Worm (Caenorhabditis elegans) whole organism, L4 larva: ENCODE data around the gene K03B8.6.
A peak's percentile ranks its signal among the peaks of the same experiment; 100 is the strongest.

Source experiments
- D1046.2 ChIP-seq: fragments of 200-800 bp; sonication (Bioruptor generic); IDR thresholded peaks from 2 replicates; pipeline ENCODE4 v1.3.6; 2022; ENCODE audit warnings: missing genetic modification characterization, missing compliant biosample characterization
- F37D6.2 ChIP-seq: sonication (generic microtip); optimal IDR thresholded peaks from 2 replicates; lab custom pipeline; 2016; ENCODE audit warnings: mild to moderate bottlenecking, missing genetic modification characterization, missing compliant biosample characterization
- F44E2.7 ChIP-seq: fragments of 200-800 bp; sonication (Bioruptor generic); IDR thresholded peaks from 2 replicates; pipeline ENCODE4 v2.1.2; 2022; ENCODE audit warnings: missing genetic modification characterization, missing compliant biosample characterization
- aha-1 ChIP-seq: fragments of 150-350 bp; peaks from one replicate; lab custom pipeline; 2014; ENCODE audit warnings: missing biosample characterization, missing genetic modification characterization
- ama-1 ChIP-seq: fragments of 150-350 bp; optimal IDR thresholded peaks from 2 replicates; lab custom pipeline; 2014; ENCODE audit warnings: inconsistent platforms, mixed read lengths
- arid-1 ChIP-seq: fragments of 200-800 bp; sonication (Bioruptor generic); conservative IDR thresholded peaks from 2 replicates; pipeline ENCODE4 v1.3.6; 2022; ENCODE audit warnings: missing genetic modification reagents, missing genetic modification characterization, missing compliant biosample characterization
- ceh-44 ChIP-seq: fragments of 200-800 bp; sonication (Bioruptor generic); IDR thresholded peaks from 2 replicates; pipeline ENCODE4 v1.3.6; 2022; ENCODE audit warnings: missing genetic modification reagents, missing genetic modification characterization, missing compliant biosample characterization
- ceh-62 ChIP-seq: sonication (generic microtip); optimal IDR thresholded peaks from 2 replicates; lab custom pipeline; 2017; ENCODE audit warnings: missing biosample characterization, missing genetic modification characterization
- cey-2 ChIP-seq: sonication (generic microtip); optimal IDR thresholded peaks from 3 replicates; lab custom pipeline; 2017; ENCODE audit warnings: missing genetic modification characterization, mild to moderate bottlenecking, missing compliant biosample characterization, antibody characterized with exemption, borderline replicate concordance; ENCODE audit not compliant: insufficient read depth
- daf-16 ChIP-seq, 3 experiments: sonication (generic microtip); optimal IDR thresholded peaks; 2 replicates each; lab custom pipeline; 2016 to 2017; ENCODE audit warnings: missing genetic modification characterization in 3 of 3, missing genetic modification reagents in 3 of 3, mild to moderate bottlenecking in 2 of 3, missing compliant biosample characterization in 2 of 3, missing biosample characterization in 1 of 3, moderate library complexity in 1 of 3
- dmd-9 ChIP-seq: fragments of 200-800 bp; sonication (Bioruptor generic); IDR thresholded peaks from 2 replicates; pipeline ENCODE4 v1.3.6; 2022; ENCODE audit warnings: missing genetic modification reagents, missing genetic modification characterization, missing compliant biosample characterization
- duxl-1 ChIP-seq: sonication (generic microtip); optimal IDR thresholded peaks from 2 replicates; lab custom pipeline; 2016; ENCODE audit warnings: mild to moderate bottlenecking, missing genetic modification characterization, moderate library complexity, missing compliant biosample characterization; ENCODE audit not compliant: poor library complexity
- dve-1 ChIP-seq: sonication (generic microtip); optimal IDR thresholded peaks from 2 replicates; lab custom pipeline; 2017; ENCODE audit warnings: antibody characterized with exemption, mild to moderate bottlenecking, missing genetic modification characterization, missing compliant biosample characterization; ENCODE audit not compliant: insufficient read depth
- hlh-11 ChIP-seq: fragments of 200-800 bp; sonication (Bioruptor generic); optimal IDR thresholded peaks from 2 replicates; lab custom pipeline; 2018; ENCODE audit warnings: mild to moderate bottlenecking, missing genetic modification characterization, missing compliant biosample characterization
- hmg-1.1 ChIP-seq: fragments of 200-800 bp; sonication (Bioruptor generic); IDR thresholded peaks from 2 replicates; pipeline ENCODE4 v1.3.6; 2022; ENCODE audit warnings: missing genetic modification reagents, missing genetic modification characterization, missing compliant biosample characterization
- lin-39 ChIP-seq: fragments of 150-350 bp; optimal IDR thresholded peaks from 2 replicates; lab custom pipeline; 2014; ENCODE audit warnings: missing biosample characterization, missing genetic modification reagents, missing genetic modification characterization
- lsy-2 ChIP-seq, 2 experiments: fragments of 150-350 bp in 1 of 2; sonication (generic microtip) in 1 of 2; optimal IDR thresholded peaks; 2 replicates each; lab custom pipeline; 2014 to 2017; ENCODE audit warnings: missing biosample characterization in 2 of 2, missing genetic modification characterization in 2 of 2
- mdt-29 ChIP-seq: fragments of 200-800 bp; sonication (Bioruptor generic); IDR thresholded peaks from 2 replicates; pipeline ENCODE4 v1.3.6; 2022; ENCODE audit warnings: missing genetic modification reagents, missing genetic modification characterization, missing compliant biosample characterization
- mep-1 ChIP-seq: fragments of 150-350 bp; sonication (generic microtip); optimal IDR thresholded peaks from 3 replicates; lab custom pipeline; 2014; ENCODE audit warnings: missing biosample characterization, missing genetic modification characterization
- mes-2 ChIP-seq: sonication (generic microtip); optimal IDR thresholded peaks from 2 replicates; lab custom pipeline; 2016; ENCODE audit warnings: missing genotype, mild to moderate bottlenecking, missing genetic modification characterization, missing compliant biosample characterization; ENCODE audit not compliant: poor library complexity, severe bottlenecking
- mxl-3 ChIP-seq: fragments of 200-800 bp; sonication (Bioruptor generic); optimal IDR thresholded peaks from 2 replicates; lab custom pipeline; 2018; ENCODE audit warnings: mild to moderate bottlenecking, missing genetic modification characterization, missing compliant biosample characterization
- nhr-10 ChIP-seq: fragments of 150-350 bp; optimal IDR thresholded peaks from 2 replicates; lab custom pipeline; 2014; ENCODE audit warnings: missing biosample characterization, missing genetic modification characterization
- nhr-11 ChIP-seq: fragments of 150-350 bp; optimal IDR thresholded peaks from 2 replicates; lab custom pipeline; 2014; ENCODE audit warnings: missing biosample characterization, missing genetic modification characterization
- nhr-28 ChIP-seq: fragments of 150-350 bp; optimal IDR thresholded peaks from 2 replicates; lab custom pipeline; 2014; ENCODE audit warnings: missing biosample characterization, missing genetic modification characterization
- nhr-48 ChIP-seq: sonication (generic microtip); optimal IDR thresholded peaks from 2 replicates; lab custom pipeline; 2016; ENCODE audit warnings: mild to moderate bottlenecking, missing genetic modification characterization, missing compliant biosample characterization
- php-3 ChIP-seq: fragments of 200-800 bp; sonication (Bioruptor generic); IDR thresholded peaks from 2 replicates; pipeline ENCODE4 v1.3.6; 2022; ENCODE audit warnings: missing genetic modification reagents, missing genetic modification characterization, missing compliant biosample characterization
- pqm-1 ChIP-seq: sonication (generic microtip); optimal IDR thresholded peaks from 2 replicates; lab custom pipeline; 2017; ENCODE audit warnings: missing biosample characterization, missing genetic modification characterization
- set-16 ChIP-seq: fragments of 200-800 bp; sonication (Bioruptor generic); IDR thresholded peaks from 2 replicates; pipeline ENCODE4 v1.3.6; 2022; ENCODE audit warnings: missing genetic modification reagents, missing genetic modification characterization, missing compliant biosample characterization
- unc-39 ChIP-seq: sonication (generic microtip); optimal IDR thresholded peaks from 2 replicates; lab custom pipeline; 2017; ENCODE audit warnings: missing biosample characterization, missing genetic modification characterization
- unc-62 ChIP-seq, 3 experiments: fragments of 150-350 bp in 1 of 3; sonication (generic microtip); optimal IDR thresholded peaks in 2 of 3; peaks in 1 of 3; 1 replicate in 1 of 3; 2 replicates in 2 of 3; lab custom pipeline; 2014 to 2017; ENCODE audit warnings: missing biosample characterization in 3 of 3, missing genetic modification characterization in 3 of 3, missing genetic modification reagents in 3 of 3, missing genotype in 1 of 3
- zag-1 ChIP-seq: fragments of 150-350 bp; optimal IDR thresholded peaks from 2 replicates; lab custom pipeline; 2014; ENCODE audit warnings: missing biosample characterization, missing genetic modification characterization

K03B8.6 gene

DNA sequence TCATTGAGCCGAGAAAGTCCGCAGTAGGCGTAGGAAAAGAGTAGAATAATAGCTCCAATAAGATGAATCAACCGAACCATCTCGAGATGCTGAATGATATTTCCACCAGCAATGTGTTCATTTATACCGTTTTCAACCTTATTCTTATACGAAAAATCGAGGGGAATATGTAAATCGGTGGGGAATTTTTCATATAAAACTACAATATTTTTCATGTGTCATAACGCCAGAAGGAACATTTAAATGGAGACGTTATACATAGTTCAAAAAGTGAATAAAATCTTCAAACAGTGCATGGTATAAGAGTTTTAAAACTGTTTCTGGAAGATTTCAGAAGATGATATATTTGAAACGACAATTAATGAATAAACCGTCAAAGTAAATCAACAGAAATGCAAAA lies 4.8 kb upstream of the K03B8.6 start, which contains the start of gene nas-19:
nas-19 (minus strand) TSS at position 101 of the 400 bp plus-strand sequence.
- TF ChIP-seq nhr-10 (tag; lab: Kevin White, UChicago) (no peak), aha-1 (tag; lab: Kevin White, UChicago) (peak; percentile 66), mdt-29 (GFP tag; lab: Robert Waterston, UW) (no peak)

DNA sequence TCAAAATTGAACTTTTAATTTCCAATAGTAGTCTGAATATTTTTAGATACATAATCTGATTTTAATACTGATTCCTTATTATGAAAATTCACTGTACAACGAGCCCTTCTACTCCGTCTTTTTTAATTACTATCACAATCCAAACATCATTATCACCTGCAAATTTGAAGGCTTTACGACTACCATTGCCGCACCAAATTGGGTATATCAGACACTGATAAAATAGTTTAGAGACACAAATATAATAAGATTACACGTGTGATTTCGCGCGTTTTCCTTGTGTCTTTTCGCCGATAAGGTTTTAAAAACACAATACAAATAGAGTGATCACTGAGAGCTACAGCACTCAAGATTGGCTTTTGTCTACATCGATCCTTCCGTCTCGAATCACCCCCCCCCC lies 4.3 kb upstream of the K03B8.6 start:
- TF ChIP-seq dmd-9 (GFP tag; lab: Robert Waterston, UW), result no peak
- TF ChIP-seq nhr-10 (tag; lab: Kevin White, UChicago), result no peak
- peak; percentile 34 for TF ChIP-seq pqm-1
- no peak for TF ChIP-seq unc-62 (GFP tag; optimal IDR thresholded peaks at IDR 0.05 in 1 of 2; lab: Kevin White, UChicago)
- TF ChIP-seq unc-62 (tag; optimal IDR thresholded peaks at IDR 0.05; lab: Kevin White, UChicago), result no peak
- no peak for TF ChIP-seq ama-1 (lab: Kevin White, UChicago)
- TF ChIP-seq lin-39 (tag; lab: Kevin White, UChicago), result no peak
- no peak for TF ChIP-seq mes-2 (tag; lab: Kevin White, UChicago)
- TF ChIP-seq lsy-2 (tag; optimal IDR thresholded peaks at IDR 0.05; lab: Kevin White, UChicago), result no peak
- TF ChIP-seq daf-16 (GFP tag; optimal IDR thresholded peaks at IDR 0.05; lab: Kevin White, UChicago), result no peak
- peak; percentile 50 for TF ChIP-seq daf-16 (tag; optimal IDR thresholded peaks at IDR 0.05; lab: Kevin White, UChicago)
- no peak for TF ChIP-seq cey-2 (tag; lab: Kevin White, UChicago)
- TF ChIP-seq nhr-48 (tag; lab: Kevin White, UChicago), result no peak
- TF ChIP-seq nhr-11, result no peak
- no peak for TF ChIP-seq F37D6.2 (tag; lab: Kevin White, UChicago)
- no peak for TF ChIP-seq mep-1 (tag; lab: Kevin White, UChicago)
- peak; percentile 21 for TF ChIP-seq mxl-3 (GFP tag; lab: Kevin White, UChicago)
- no peak for TF ChIP-seq set-16 (GFP tag; lab: Robert Waterston, UW)
- no peak for TF ChIP-seq duxl-1
- TF ChIP-seq, all 104 proteins: peak for 3

DNA sequence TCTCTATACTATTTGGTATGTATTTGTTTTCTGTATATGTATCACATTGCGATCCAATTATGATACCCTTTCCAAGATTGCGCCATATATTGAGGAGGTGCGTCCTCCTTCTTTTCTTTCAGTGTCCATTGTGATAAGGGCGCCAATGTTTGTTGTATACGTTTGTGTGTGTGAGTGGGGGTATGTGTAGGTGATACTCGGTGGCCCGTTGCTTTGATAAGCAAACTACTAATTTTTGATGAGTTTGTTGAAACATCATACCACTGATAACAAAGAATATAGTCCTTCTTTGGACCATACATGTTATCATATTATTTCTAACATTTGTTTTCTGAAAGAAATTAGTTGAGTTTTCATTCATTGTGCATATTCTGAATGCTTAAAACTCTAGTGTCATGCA lies 3.7 kb upstream of the K03B8.6 start:
- TF ChIP-seq daf-16 (GFP tag; optimal IDR thresholded peaks at IDR 0.05; lab: Kevin White, UChicago) (no peak), daf-16 (tag; optimal IDR thresholded peaks at IDR 0.05; lab: Kevin White, UChicago) (peak; percentile 76), pqm-1 (peak; percentile 64), nhr-28 (tag; lab: Kevin White, UChicago) (peak; percentile 32), ceh-44 (GFP tag; lab: Robert Waterston, UW) (no peak), php-3 (GFP tag; lab: Robert Waterston, UW) (0 out of 2 replicates have a peak, but pooled peaks have one; percentile 38), nhr-10 (tag; lab: Kevin White, UChicago) (no peak), dve-1 (peak; percentile 53), hlh-11 (tag; lab: Kevin White, UChicago) (peak; percentile 55), aha-1 (tag; lab: Kevin White, UChicago) (peak; percentile 44)
- TF ChIP-seq, all 104 proteins: peak for 7

DNA sequence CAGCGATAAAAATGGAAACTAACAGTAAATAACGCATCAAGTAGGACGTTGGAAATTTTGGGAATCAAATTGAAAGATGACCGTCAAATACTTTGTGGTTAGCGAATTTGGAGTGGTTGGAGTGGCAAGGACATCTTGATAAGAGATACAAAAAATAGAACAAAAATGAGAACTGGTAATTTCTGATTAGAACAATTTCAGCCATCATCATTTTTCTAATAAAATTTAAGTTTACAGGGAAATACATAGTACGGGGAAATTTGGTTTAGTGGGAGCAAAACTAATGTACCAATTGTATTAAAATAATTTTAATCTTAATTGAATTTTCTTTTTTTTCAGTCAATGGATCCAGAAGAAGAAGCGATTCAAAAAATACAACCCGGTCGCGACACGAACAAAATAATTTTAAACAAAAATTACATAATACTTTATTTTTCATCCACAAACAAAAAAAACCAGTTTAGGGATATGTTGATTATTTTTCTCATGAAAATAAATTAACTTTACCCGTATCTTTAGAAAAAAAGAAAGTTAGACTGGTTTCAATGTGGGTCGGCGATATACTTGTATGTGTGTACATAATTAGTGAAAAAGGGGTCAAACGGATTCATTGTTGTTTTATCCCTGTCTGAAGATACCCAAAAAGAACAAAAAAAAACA lies 3.6 kb downstream of the K03B8.6 start, which contains the start of the genes K03B8.8 and grl-3:
K03B8.8 (minus strand) TSS at position 101 of the 660 bp plus-strand sequence.
grl-3 (plus strand) TSS at position 610 of the 660 bp plus-strand sequence.
- no peak for TF ChIP-seq arid-1 (GFP tag; lab: Robert Waterston, UW)
- TF ChIP-seq hmg-1.1 (GFP tag; lab: Robert Waterston, UW), result no peak
- no peak for TF ChIP-seq zag-1
- peak; percentile 20 for TF ChIP-seq nhr-28 (tag; lab: Kevin White, UChicago)
- no peak for TF ChIP-seq mdt-29 (GFP tag; lab: Robert Waterston, UW)
- no peak for TF ChIP-seq unc-39 (tag; lab: Kevin White, UChicago)
- no peak for TF ChIP-seq ceh-62 (tag; lab: Kevin White, UChicago)
- TF ChIP-seq D1046.2 (GFP tag; lab: Robert Waterston, UW), result no peak
- TF ChIP-seq F44E2.7 (GFP tag; lab: Robert Waterston, UW), result no peak
- TF ChIP-seq, all 104 proteins: peak for 1
